Worm (Caenorhabditis elegans): ENCODE results near the gene aco-1.

Gene aco-1

DNA sequence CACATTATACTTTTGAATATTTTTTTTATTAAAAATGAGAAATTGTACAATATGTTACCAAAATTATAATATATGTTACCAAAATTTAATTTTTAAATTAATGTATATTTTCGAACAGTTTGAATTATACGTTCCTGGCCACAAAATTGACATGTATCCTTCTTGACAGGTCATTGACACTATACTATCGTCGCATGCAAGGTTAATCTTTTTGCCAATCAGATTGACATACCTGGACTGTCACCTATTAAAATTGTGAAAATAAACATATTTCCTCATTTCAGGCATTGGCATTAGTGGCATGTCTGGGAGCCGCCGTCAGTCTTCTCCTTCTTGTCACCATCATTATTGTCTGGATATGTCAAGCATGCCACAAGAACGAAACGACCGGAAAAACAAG, 30.4 kb downstream of the aco-1 start:
- TF ChIP-seq snpc-4 (tag; optimal IDR thresholded peaks at IDR 0.05) (no peak), unc-62 (GFP tag; optimal IDR thresholded peaks at IDR 0.05) (peak; percentile 29), nhr-2 (tag; optimal IDR thresholded peaks at IDR 0.05) (peak; percentile 68)

DNA sequence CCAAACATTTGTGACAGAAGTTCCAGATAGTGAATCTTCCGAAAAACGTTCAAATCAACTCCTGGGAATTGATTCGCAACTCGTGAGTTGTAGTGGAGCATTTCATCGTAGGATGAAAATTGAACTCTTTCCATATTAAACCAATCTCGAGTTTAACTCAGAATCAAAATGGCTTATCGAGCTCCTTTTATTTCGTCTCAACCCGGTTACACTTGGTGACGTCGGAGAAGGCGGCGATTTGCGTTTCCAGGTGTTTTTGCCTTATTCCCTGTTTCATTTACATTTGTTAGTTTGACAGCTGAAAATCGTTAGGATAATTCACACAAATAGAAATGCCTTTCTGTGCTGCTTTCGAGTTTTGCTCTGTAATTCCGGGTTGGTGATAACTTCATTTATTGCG, 35.8 kb downstream of the aco-1 start, which contains the start of gene F42E11.3:
Gene F42E11.3 (minus strand): TSS at position 101 of the 400 bp plus-strand sequence.
- TF ChIP-seq sptf-1 (tag; optimal IDR thresholded peaks at IDR 0.05) (peak; percentile 2), ceh-39 (tag; optimal IDR thresholded peaks at IDR 0.05) (no peak)

DNA sequence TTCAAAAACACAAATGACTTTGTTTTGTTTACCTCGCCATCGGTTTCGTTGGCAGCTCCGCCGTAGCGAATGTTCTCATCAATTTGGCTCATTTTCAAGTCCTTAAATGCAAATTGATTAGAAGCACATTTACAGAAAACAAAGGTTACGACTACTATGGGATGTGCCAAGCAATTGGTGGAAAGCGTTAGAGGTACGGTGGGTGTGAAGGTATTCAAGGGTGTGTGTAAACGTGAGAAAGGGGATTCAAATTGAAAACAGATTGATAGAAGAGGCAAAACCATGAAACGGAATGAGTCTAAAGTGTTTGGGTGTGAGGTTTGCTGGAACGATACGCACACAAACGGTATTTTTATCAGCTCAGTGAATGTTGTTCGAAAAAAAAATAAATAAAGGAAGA, 37.7 kb downstream of the aco-1 start, which contains the start of gene tni-1:
Gene tni-1 (minus strand): TSS at position 101 of the 400 bp plus-strand sequence.
- TF ChIP-seq bed-3 (GFP tag; optimal IDR thresholded peaks at IDR 0.05) (no peak), ceh-43 (GFP tag; optimal IDR thresholded peaks at IDR 0.05) (no peak), nhr-237 (tag; optimal IDR thresholded peaks at IDR 0.05) (no peak), drap-1 (GFP tag; optimal IDR thresholded peaks at IDR 0.05) (no peak), hlh-1 (tag; optimal IDR thresholded peaks at IDR 0.05) (no peak), blmp-1 (tag; optimal IDR thresholded peaks at IDR 0.05) (no peak), nhr-76 (tag; optimal IDR thresholded peaks at IDR 0.05) (no peak), ces-1 (GFP tag; optimal IDR thresholded peaks at IDR 0.05) (no peak), elt-1 (tag; optimal IDR thresholded peaks at IDR 0.05; ENCODE audit: borderline replicate concordance, insufficient read depth) (no peak), unc-62 (GFP tag; optimal IDR thresholded peaks at IDR 0.05) (no peak), lin-32 (GFP tag; optimal IDR thresholded peaks at IDR 0.05) (no peak), M03D4.4 (tag; optimal IDR thresholded peaks at IDR 0.05) (no peak), lin-13 (tag; optimal IDR thresholded peaks at IDR 0.05) (no peak), nhr-28 (tag; optimal IDR thresholded peaks at IDR 0.05) (no peak), nhr-2 (tag; optimal IDR thresholded peaks at IDR 0.05) (no peak), sem-2 (GFP tag; optimal IDR thresholded peaks at IDR 0.05) (no peak), pha-4 (tag; optimal IDR thresholded peaks at IDR 0.05) (no peak), ceh-39 (tag; optimal IDR thresholded peaks at IDR 0.05) (no peak), zip-8 (tag; optimal IDR thresholded peaks at IDR 0.05) (no peak)

DNA sequence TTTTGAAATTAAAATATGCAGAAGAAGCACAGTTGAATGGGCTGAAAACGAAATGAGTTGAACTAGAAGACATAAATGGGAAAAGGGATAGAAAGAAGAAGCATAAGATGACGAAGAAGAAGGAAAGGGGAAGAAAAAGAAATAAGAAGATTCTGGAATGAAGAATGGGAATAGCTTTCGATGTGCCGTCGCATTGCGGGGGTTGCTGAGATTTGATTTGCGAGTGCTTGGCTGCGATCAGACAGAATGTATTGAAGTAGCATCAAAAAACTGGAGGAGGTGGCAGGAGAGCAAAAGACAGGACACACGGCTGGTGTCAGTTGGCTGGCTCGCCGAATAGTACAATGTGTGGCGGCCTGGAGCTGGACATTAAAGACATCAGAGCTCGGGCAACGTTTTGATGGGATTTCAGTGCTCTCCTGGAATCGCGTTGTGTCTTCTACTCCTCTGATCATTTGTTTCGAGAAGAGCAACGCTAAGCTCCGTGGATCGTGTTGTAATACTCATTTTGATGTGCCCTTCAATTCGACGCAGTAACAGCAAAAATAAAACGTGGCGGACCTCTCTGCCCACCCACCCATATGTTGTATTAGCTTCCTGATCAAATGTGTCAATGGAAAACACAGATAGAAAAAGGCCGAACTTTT, 39.6 kb downstream of the aco-1 start:
- TF ChIP-seq ces-1 (GFP tag; optimal IDR thresholded peaks at IDR 0.05) (peak; percentile 73), mls-2 (tag; optimal IDR thresholded peaks at IDR 0.05) (no peak), elt-3 (tag; optimal IDR thresholded peaks at IDR 0.05) (no peak), ceh-83 (GFP tag; optimal IDR thresholded peaks at IDR 0.05) (no peak), M03D4.4 (tag; optimal IDR thresholded peaks at IDR 0.05) (peak; percentile 7), unc-62 (GFP tag; optimal IDR thresholded peaks at IDR 0.05) (peak; percentile 63), sptf-1 (tag; optimal IDR thresholded peaks at IDR 0.05) (peak; percentile 20), unc-120 (tag; optimal IDR thresholded peaks at IDR 0.05; ENCODE audit: poor library complexity, severe bottlenecking) (peak; percentile 92), lin-13 (tag; optimal IDR thresholded peaks at IDR 0.05) (no peak), hlh-1 (tag; optimal IDR thresholded peaks at IDR 0.05) (peak; percentile 85), drap-1 (GFP tag; optimal IDR thresholded peaks at IDR 0.05) (no peak)

DNA sequence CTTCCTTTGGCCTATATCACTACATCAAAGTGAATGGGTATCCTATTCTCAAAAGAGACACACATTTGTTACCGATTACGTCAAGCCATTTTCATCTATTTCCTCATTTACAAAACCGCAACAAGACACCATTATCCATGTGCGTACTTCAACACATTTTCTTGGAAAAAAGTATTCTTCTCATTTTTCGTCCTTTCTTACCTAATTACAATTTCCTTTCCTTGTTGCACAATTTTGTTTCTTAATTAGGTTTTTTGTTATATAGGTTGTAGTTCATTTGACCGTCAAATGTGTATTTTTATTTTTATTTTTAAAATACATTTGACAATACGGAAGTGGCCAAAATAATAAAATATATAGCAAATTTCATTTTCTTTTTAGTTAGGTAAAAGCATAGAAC, 43.7 kb downstream of the aco-1 start:
- TF ChIP-seq blmp-1 (tag; optimal IDR thresholded peaks at IDR 0.05) (no peak), ces-1 (GFP tag; optimal IDR thresholded peaks at IDR 0.05) (peak; percentile 38)

DNA sequence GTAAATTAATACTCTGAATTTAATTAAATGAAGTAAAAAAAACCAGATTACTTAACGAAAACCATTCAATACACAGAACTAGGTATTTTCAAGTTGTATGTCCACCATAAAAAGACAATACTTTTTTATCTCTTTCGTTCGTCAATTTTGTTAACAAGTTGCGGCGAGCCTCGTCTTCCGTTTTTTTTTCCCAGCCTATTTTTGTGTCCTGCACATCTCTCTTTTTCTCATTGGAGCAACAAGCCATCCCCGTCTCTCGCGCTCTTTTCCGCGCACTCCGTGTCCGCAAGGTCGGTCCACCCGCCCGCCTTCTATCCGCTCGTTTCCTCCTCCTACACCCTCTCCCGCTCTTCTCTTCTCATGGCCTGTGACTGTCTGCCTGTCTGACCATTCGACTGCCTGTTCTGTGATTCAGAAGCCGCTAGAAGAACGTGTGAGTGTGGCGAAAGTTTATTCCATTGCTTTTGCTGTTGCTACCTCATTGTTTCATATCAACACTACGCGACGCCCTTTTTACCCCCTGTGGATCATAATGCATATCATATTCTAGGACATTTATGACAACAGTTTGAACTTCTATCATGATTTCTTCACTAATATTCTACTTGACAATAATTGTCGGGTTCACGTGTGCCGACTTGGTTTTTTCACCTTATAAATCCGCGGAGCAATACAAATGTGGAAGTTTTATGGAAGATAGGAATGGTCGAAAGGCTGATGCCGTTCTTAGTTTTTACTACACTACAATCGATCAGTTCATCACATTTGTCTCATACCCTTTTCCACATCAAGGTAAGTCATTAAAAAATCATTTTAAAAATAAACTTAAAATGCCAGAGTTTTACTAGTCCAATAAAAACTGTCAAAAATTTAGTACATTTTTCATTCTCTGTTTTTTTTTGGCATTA, 45.1 kb downstream of the aco-1 start, which contains the start of the genes F08B12.11 and prmn-1:
Gene F08B12.11 (plus strand): TSS at position 521 of the 908 bp plus-strand sequence.
Gene prmn-1 (plus strand): TSS at position 551 of the 908 bp plus-strand sequence.
- TF ChIP-seq bed-3 (GFP tag; optimal IDR thresholded peaks at IDR 0.05) (no peak), pha-4 (tag; optimal IDR thresholded peaks at IDR 0.05) (no peak), nhr-28 (tag; optimal IDR thresholded peaks at IDR 0.05) (no peak), ham-2 (GFP tag; optimal IDR thresholded peaks at IDR 0.05) (peak; percentile 83), ces-1 (GFP tag; optimal IDR thresholded peaks at IDR 0.05) (peak; percentile 46), mep-1 (tag; optimal IDR thresholded peaks at IDR 0.05) (peak; percentile 24), tbx-8 (GFP tag; optimal IDR thresholded peaks at IDR 0.05) (no peak), cnd-1 (tag; optimal IDR thresholded peaks at IDR 0.05) (peak; percentile 53)
